Worm (Caenorhabditis elegans): ENCODE measurements around the gene nhr-8.

The nhr-8 gene

DNA sequence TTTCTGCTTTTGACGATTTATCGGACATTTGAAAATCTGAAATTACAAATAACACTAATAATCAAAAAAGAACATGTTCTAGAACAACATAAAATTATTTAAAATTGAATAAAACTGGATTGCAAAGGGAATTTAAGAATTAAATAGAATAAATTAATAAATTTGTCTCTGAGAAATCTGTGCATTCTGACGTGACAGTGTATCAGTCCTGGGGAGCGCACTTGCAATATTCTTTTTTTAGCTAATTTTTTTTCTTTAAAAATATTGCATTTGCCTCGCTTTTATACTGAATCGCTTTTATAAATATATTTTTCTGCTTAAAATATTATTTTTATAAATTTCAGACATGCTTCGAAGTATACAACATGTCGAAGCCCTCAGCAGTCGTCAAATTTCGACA is 1.1 kb upstream of the nhr-8 start, which contains the start of the genes mrpl-1, emc-6 and mrps-24:
mrpl-1 (minus strand) TSS at position 1 of the 400 bp plus-strand sequence.
emc-6 (minus strand) TSS at position 36 of the 400 bp plus-strand sequence.
mrps-24 (plus strand) TSS at position 345 of the 400 bp plus-strand sequence.
- TF ChIP-seq med-1 (GFP tag; optimal IDR thresholded peaks at IDR 0.05; ENCODE audit: insufficient read depth) (no peak), cog-1 (tag; optimal IDR thresholded peaks at IDR 0.05) (peak; percentile 3)

- TF ChIP-seq ztf-29 (GFP tag; IDR thresholded peaks at IDR 0.05) (no peak), flt-1 (GFP tag; IDR thresholded peaks at IDR 0.05) (no peak)
Observed at ce11 chrIV:7712252-7712651, 1.5 kb downstream of the nhr-8 start.

DNA sequence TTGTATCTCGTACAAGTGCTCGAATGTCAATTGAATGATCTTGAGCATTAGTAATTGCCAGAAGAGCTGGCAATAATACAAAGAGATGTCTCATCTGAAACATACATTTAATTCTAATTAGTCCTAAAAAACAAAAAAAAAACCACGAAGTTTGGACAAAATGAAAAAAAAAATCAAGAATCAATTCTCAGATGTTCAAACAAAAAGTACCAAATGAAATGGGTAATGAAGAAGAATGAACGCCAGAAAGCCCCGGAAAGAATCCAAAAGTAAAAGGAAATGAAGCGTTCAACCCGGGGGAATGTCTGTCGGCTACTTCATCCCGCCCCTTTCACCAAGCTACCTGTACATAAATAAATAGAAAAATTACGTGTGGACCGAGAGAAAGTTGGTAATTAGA is 7.1 kb downstream of the nhr-8 start, which contains the start of gene F33D4.6:
F33D4.6 (minus strand) TSS at position 101 of the 400 bp plus-strand sequence.
- TF ChIP-seq cog-1 (tag; optimal IDR thresholded peaks at IDR 0.05) (no peak), ztf-23 (GFP tag; IDR thresholded peaks at IDR 0.05) (no peak), ztf-29 (GFP tag; IDR thresholded peaks at IDR 0.05) (no peak), klf-2 (GFP tag; conservative IDR thresholded peaks at IDR 0.05) (no peak), T22C8.4 (GFP tag; IDR thresholded peaks at IDR 0.05) (no peak), tab-1 (GFP tag; IDR thresholded peaks at IDR 0.05) (no peak), ref-1 (GFP tag; conservative IDR thresholded peaks at IDR 0.05) (no peak), med-1 (GFP tag; optimal IDR thresholded peaks at IDR 0.05; ENCODE audit: insufficient read depth) (no peak), flt-1 (GFP tag; IDR thresholded peaks at IDR 0.05) (no peak)

ce11 chrIV:7722806-7723205 is 12.0 kb downstream of the nhr-8 start, which contains the start of gene C50F7.6:
C50F7.6 (minus strand) TSS chrIV:7723199.
- no peak for TF ChIP-seq ztf-23 (GFP tag; IDR thresholded peaks at IDR 0.05)
- no peak for TF ChIP-seq med-1 (GFP tag; optimal IDR thresholded peaks at IDR 0.05; ENCODE audit: insufficient read depth)
- TF ChIP-seq cog-1 (tag; optimal IDR thresholded peaks at IDR 0.05), result no peak

ce11 chrIV:7723555-7723954 is 12.8 kb downstream of the nhr-8 start:
- TF ChIP-seq klf-2 (GFP tag; conservative IDR thresholded peaks at IDR 0.05) (no peak), flt-1 (GFP tag; IDR thresholded peaks at IDR 0.05) (no peak), med-1 (GFP tag; optimal IDR thresholded peaks at IDR 0.05; ENCODE audit: insufficient read depth) (no peak), tab-1 (GFP tag; IDR thresholded peaks at IDR 0.05) (no peak), T22C8.4 (GFP tag; IDR thresholded peaks at IDR 0.05) (no peak), ref-1 (GFP tag; conservative IDR thresholded peaks at IDR 0.05) (no peak)

ce11 chrIV:7724912-7725311 is 14.1 kb downstream of the nhr-8 start:
- TF ChIP-seq ztf-29 (GFP tag; IDR thresholded peaks at IDR 0.05) (no peak), cog-1 (tag; optimal IDR thresholded peaks at IDR 0.05) (no peak), T22C8.4 (GFP tag; IDR thresholded peaks at IDR 0.05) (no peak), ref-1 (GFP tag; conservative IDR thresholded peaks at IDR 0.05) (no peak), tab-1 (GFP tag; IDR thresholded peaks at IDR 0.05) (no peak), med-1 (GFP tag; optimal IDR thresholded peaks at IDR 0.05; ENCODE audit: insufficient read depth) (no peak), klf-2 (GFP tag; conservative IDR thresholded peaks at IDR 0.05) (no peak), ztf-23 (GFP tag; IDR thresholded peaks at IDR 0.05) (no peak), flt-1 (GFP tag; IDR thresholded peaks at IDR 0.05) (no peak)

DNA sequence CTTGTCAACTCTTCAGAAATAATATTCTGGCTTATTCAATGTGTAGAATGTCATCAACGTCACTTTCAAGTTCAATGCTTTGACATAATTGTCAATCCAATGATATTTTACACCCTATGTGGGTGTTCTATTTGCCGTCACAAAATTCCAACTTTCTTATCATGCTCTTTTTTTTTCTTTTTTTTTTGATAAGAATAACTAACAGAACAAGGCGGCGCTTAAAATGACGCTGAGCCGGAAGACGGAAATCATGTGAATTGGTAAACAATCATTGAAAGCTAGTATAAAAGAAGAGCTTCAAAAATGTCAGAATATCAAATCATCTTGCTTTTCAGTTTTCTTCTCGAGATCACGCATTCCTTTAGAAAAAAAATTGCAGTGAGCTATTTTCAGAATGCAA is 15.5 kb downstream of the nhr-8 start, which contains the start of gene C50F7.5:
C50F7.5 (plus strand) TSS at position 395 of the 400 bp plus-strand sequence.
- TF ChIP-seq T22C8.4 (GFP tag; IDR thresholded peaks at IDR 0.05) (no peak), tab-1 (GFP tag; IDR thresholded peaks at IDR 0.05) (no peak), ztf-23 (GFP tag; IDR thresholded peaks at IDR 0.05) (no peak), med-1 (GFP tag; optimal IDR thresholded peaks at IDR 0.05; ENCODE audit: insufficient read depth) (no peak), flt-1 (GFP tag; IDR thresholded peaks at IDR 0.05) (no peak), klf-2 (GFP tag; conservative IDR thresholded peaks at IDR 0.05) (no peak), ref-1 (GFP tag; conservative IDR thresholded peaks at IDR 0.05) (no peak), ztf-29 (GFP tag; IDR thresholded peaks at IDR 0.05) (no peak), cog-1 (tag; optimal IDR thresholded peaks at IDR 0.05) (no peak)

- TF ChIP-seq ztf-29 (GFP tag; IDR thresholded peaks at IDR 0.05), result no peak
- TF ChIP-seq cog-1 (tag; optimal IDR thresholded peaks at IDR 0.05), result no peak
- no peak for TF ChIP-seq ref-1 (GFP tag; conservative IDR thresholded peaks at IDR 0.05)
- TF ChIP-seq med-1 (GFP tag; optimal IDR thresholded peaks at IDR 0.05; ENCODE audit: insufficient read depth), result no peak
- TF ChIP-seq T22C8.4 (GFP tag; IDR thresholded peaks at IDR 0.05), result no peak
- no peak for TF ChIP-seq flt-1 (GFP tag; IDR thresholded peaks at IDR 0.05)
- no peak for TF ChIP-seq tab-1 (GFP tag; IDR thresholded peaks at IDR 0.05)
- no peak for TF ChIP-seq klf-2 (GFP tag; conservative IDR thresholded peaks at IDR 0.05)
- no peak for TF ChIP-seq ztf-23 (GFP tag; IDR thresholded peaks at IDR 0.05)
Observed at ce11 chrIV:7727258-7727657, 16.5 kb downstream of the nhr-8 start.

DNA sequence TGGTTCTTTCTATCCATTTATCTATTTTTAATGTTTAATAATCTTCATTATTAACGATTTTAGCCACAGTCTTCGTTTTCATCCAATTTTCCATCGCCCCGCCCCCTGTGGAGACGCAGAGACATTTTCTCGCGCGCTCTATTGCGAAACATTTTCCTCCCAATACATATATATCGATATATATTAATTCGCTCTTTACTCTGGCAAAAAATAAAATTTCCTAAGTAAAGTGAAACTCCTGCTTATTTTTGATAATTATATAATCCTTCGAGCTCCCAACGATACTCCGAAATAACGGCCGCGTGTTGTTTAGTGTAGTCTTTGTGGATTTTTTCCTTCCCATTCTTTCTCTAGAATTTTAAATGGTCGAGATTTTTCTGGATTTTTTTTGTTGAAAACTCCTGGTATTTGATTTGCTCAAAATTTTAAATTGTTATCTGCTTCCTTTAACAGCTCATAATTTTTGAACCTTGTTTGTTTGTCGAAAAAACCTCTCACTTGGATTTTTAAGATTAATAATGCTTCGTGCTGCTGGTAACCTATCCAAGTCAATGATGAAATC is 17.7 kb downstream of the nhr-8 start, which contains the start of gene sucg-1:
sucg-1 (plus strand) TSS at position 512 of the 562 bp plus-strand sequence.
- TF ChIP-seq ztf-23 (GFP tag; IDR thresholded peaks at IDR 0.05) (no peak), ref-1 (GFP tag; conservative IDR thresholded peaks at IDR 0.05) (no peak), T22C8.4 (GFP tag; IDR thresholded peaks at IDR 0.05) (no peak), cog-1 (tag; optimal IDR thresholded peaks at IDR 0.05) (no peak), flt-1 (GFP tag; IDR thresholded peaks at IDR 0.05) (no peak), ztf-29 (GFP tag; IDR thresholded peaks at IDR 0.05) (no peak), med-1 (GFP tag; optimal IDR thresholded peaks at IDR 0.05; ENCODE audit: insufficient read depth) (no peak), klf-2 (GFP tag; conservative IDR thresholded peaks at IDR 0.05) (no peak), tab-1 (GFP tag; IDR thresholded peaks at IDR 0.05) (no peak)

DNA sequence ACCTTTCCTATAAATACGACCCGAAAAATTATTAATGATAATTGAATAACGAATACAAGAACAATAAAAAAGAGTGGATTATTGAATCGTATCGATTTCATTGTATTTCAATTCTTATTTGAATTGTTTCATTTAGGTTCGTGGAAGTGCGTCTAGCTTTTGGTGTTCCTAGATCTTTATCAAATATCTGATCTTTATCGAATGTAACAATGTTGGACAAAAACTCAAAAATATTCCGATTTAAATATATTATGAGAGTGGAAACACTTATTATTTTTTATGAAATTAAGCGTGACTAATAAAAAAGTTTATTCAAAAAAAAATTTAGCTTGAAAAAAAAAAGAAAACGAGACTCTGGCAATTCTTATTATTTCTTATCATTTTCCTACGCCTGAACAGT is 21.2 kb downstream of the nhr-8 start, which contains the start of the genes C50F7.9 and C50F7.3:
C50F7.9 (minus strand) TSS at position 101 of the 400 bp plus-strand sequence.
C50F7.3 (plus strand) TSS at position 370 of the 400 bp plus-strand sequence.
- TF ChIP-seq T22C8.4 (GFP tag; IDR thresholded peaks at IDR 0.05), result no peak
- no peak for TF ChIP-seq ztf-29 (GFP tag; IDR thresholded peaks at IDR 0.05)
- no peak for TF ChIP-seq tab-1 (GFP tag; IDR thresholded peaks at IDR 0.05)

Data from whole organism, midembryonic.